Worm (Caenorhabditis elegans) whole organism, mixed stage, embryonic: Measurements from ENCODE around the gene bus-5.

ENCODE experiments used
- M03D4.4 ChIP-seq: sonication (generic microtip); optimal IDR thresholded peaks from 2 replicates; lab custom pipeline; 2017; ENCODE audit warnings: mild to moderate bottlenecking, missing genetic modification characterization, missing compliant biosample characterization
- bed-3 ChIP-seq: fragments of 200-800 bp; sonication (Bioruptor generic); optimal IDR thresholded peaks from 3 replicates; lab custom pipeline; 2018; ENCODE audit warnings: mild to moderate bottlenecking, missing genetic modification characterization, moderate library complexity, missing compliant biosample characterization
- blmp-1 ChIP-seq: fragments of 150-350 bp; optimal IDR thresholded peaks from 2 replicates; lab custom pipeline; 2014; ENCODE audit warnings: missing biosample characterization, missing genetic modification characterization
- ceh-39 ChIP-seq: fragments of 150-350 bp; optimal IDR thresholded peaks from 2 replicates; lab custom pipeline; 2014; ENCODE audit warnings: missing biosample characterization, missing genetic modification characterization
- ceh-43 ChIP-seq: fragments of 200-800 bp; sonication (Bioruptor generic); optimal IDR thresholded peaks from 2 replicates; lab custom pipeline; 2018; ENCODE audit warnings: mild to moderate bottlenecking, missing genetic modification characterization, moderate library complexity, missing compliant biosample characterization
- ces-1 ChIP-seq: fragments of 150-350 bp; optimal IDR thresholded peaks from 2 replicates; lab custom pipeline; 2014; ENCODE audit warnings: missing biosample characterization, missing genetic modification reagents, missing genetic modification characterization
- cnd-1 ChIP-seq: fragments of 200-800 bp; sonication (Bioruptor generic); optimal IDR thresholded peaks from 2 replicates; lab custom pipeline; 2018; ENCODE audit warnings: mild to moderate bottlenecking, missing genetic modification characterization, missing compliant biosample characterization
- elt-1 ChIP-seq: sonication (generic microtip); optimal IDR thresholded peaks from 2 replicates; lab custom pipeline; 2017; ENCODE audit warnings: missing genetic modification characterization, mild to moderate bottlenecking, missing compliant biosample characterization, antibody characterized with exemption, moderate library complexity, borderline replicate concordance; ENCODE audit not compliant: insufficient read depth
- elt-3 ChIP-seq: fragments of 150-350 bp; optimal IDR thresholded peaks from 2 replicates; lab custom pipeline; 2014; ENCODE audit warnings: missing biosample characterization, missing genetic modification characterization
- flh-1 ChIP-seq: fragments of 200-800 bp; sonication (Bioruptor generic); optimal IDR thresholded peaks from 2 replicates; lab custom pipeline; 2018; ENCODE audit warnings: mild to moderate bottlenecking, missing genetic modification characterization, moderate library complexity, missing compliant biosample characterization
- ham-2 ChIP-seq: fragments of 200-800 bp; sonication (Bioruptor generic); optimal IDR thresholded peaks from 2 replicates; lab custom pipeline; 2018; ENCODE audit warnings: mild to moderate bottlenecking, missing genetic modification characterization, missing compliant biosample characterization
- hlh-1 ChIP-seq: fragments of 150-350 bp; optimal IDR thresholded peaks from 2 replicates; lab custom pipeline; 2014; ENCODE audit warnings: missing biosample characterization, missing genetic modification reagents, missing genetic modification characterization
- lin-13 ChIP-seq: fragments of 150-350 bp; optimal IDR thresholded peaks from 2 replicates; lab custom pipeline; 2014; ENCODE audit warnings: missing biosample characterization, missing genetic modification characterization
- lin-32 ChIP-seq: fragments of 200-800 bp; sonication (Bioruptor generic); optimal IDR thresholded peaks from 2 replicates; lab custom pipeline; 2018; ENCODE audit warnings: mild to moderate bottlenecking, missing genetic modification characterization, missing compliant biosample characterization
- lsy-2 ChIP-seq: fragments of 150-350 bp; optimal IDR thresholded peaks from 2 replicates; lab custom pipeline; 2014; ENCODE audit warnings: missing biosample characterization, missing genetic modification characterization
- mab-5 ChIP-seq: fragments of 150-350 bp; optimal IDR thresholded peaks from 2 replicates; lab custom pipeline; 2014; ENCODE audit warnings: missing biosample characterization, missing genetic modification characterization
- mep-1 ChIP-seq: fragments of 150-350 bp; optimal IDR thresholded peaks from 2 replicates; lab custom pipeline; 2017; ENCODE audit warnings: missing biosample characterization, missing genetic modification reagents, missing genetic modification characterization, inconsistent platforms
- nhr-12 ChIP-seq: fragments of 150-350 bp; optimal IDR thresholded peaks from 2 replicates; lab custom pipeline; 2014; ENCODE audit warnings: missing biosample characterization, missing genetic modification characterization
- nhr-2 ChIP-seq: fragments of 150-350 bp; optimal IDR thresholded peaks from 2 replicates; lab custom pipeline; 2014; ENCODE audit warnings: missing biosample characterization, missing genetic modification characterization
- nhr-237 ChIP-seq: fragments of 150-350 bp; optimal IDR thresholded peaks from 2 replicates; lab custom pipeline; 2014; ENCODE audit warnings: missing biosample characterization, missing genetic modification characterization
- nhr-28 ChIP-seq: fragments of 150-350 bp; optimal IDR thresholded peaks from 2 replicates; lab custom pipeline; 2014; ENCODE audit warnings: missing biosample characterization, missing genetic modification characterization
- nhr-76 ChIP-seq: sonication (generic microtip); optimal IDR thresholded peaks from 2 replicates; lab custom pipeline; 2017; ENCODE audit warnings: missing biosample characterization, missing genetic modification characterization
- pha-4 ChIP-seq: fragments of 150-350 bp; optimal IDR thresholded peaks from 2 replicates; lab custom pipeline; 2018; ENCODE audit warnings: missing biosample characterization, missing genetic modification reagents, missing genetic modification characterization
- snpc-4 ChIP-seq: fragments of 150-350 bp; optimal IDR thresholded peaks from 2 replicates; lab custom pipeline; 2014; ENCODE audit warnings: missing biosample characterization, missing genetic modification characterization
- sptf-1 ChIP-seq: sonication (generic microtip); optimal IDR thresholded peaks from 2 replicates; lab custom pipeline; 2017; ENCODE audit warnings: mild to moderate bottlenecking, missing genetic modification characterization, moderate library complexity, missing compliant biosample characterization
- unc-120 ChIP-seq: sonication (generic microtip); optimal IDR thresholded peaks from 2 replicates; lab custom pipeline; 2017; ENCODE audit warnings: missing genetic modification characterization, missing compliant biosample characterization; ENCODE audit not compliant: poor library complexity, severe bottlenecking
- unc-39 ChIP-seq: fragments of 150-350 bp; optimal IDR thresholded peaks from 2 replicates; lab custom pipeline; 2014; ENCODE audit warnings: missing biosample characterization, missing genetic modification characterization
- zip-8 ChIP-seq: fragments of 150-350 bp; optimal IDR thresholded peaks from 2 replicates; lab custom pipeline; 2014; ENCODE audit warnings: missing biosample characterization, missing genetic modification characterization
- ztf-11 ChIP-seq: fragments of 150-350 bp; optimal IDR thresholded peaks from 2 replicates; lab custom pipeline; 2014; ENCODE audit warnings: missing biosample characterization, missing genetic modification characterization

The bus-5 gene

ce11 chrX:2108182-2108581, 4.7 kb downstream of the bus-5 start:
- TF ChIP-seq lin-13 (tag; lab: Kevin White, UChicago): no peak
- no peak for TF ChIP-seq mep-1 (tag; lab: Kevin White, UChicago)
- TF ChIP-seq hlh-1 (tag; lab: Kevin White, UChicago): no peak
- TF ChIP-seq elt-3 (tag; lab: Kevin White, UChicago): no peak
- TF ChIP-seq unc-120: no peak
- no peak for TF ChIP-seq snpc-4 (tag; lab: Kevin White, UChicago)
- no peak for TF ChIP-seq M03D4.4 (tag; lab: Kevin White, UChicago)
- TF ChIP-seq mab-5 (tag; lab: Kevin White, UChicago): no peak
- TF ChIP-seq nhr-28 (tag; lab: Kevin White, UChicago): no peak
- no peak for TF ChIP-seq ztf-11 (tag; lab: Kevin White, UChicago)
- no peak for TF ChIP-seq cnd-1 (tag; lab: Kevin White, UChicago)
- no peak for TF ChIP-seq elt-1 (tag; lab: Kevin White, UChicago)
- TF ChIP-seq, all 35 proteins: peak for 0

DNA sequence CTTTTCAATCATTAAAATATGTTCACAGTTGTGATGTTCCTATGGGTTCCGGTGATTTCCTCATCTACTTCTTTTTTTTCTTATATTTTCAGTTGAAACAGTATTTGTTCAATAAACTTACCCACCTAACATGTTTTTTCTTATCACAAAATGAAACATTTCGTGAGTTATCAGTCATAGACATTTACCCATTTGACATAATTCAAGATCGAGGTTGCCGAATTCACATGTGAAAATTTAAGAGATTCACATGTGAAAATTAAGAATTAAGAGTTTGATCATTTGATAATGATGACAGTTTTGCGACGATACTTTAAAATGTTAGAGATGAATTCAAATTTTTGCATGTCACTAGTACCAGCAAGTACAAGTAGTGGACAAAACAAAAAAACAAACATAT, 5.5 kb downstream of the bus-5 start:
- TF ChIP-seq nhr-28 (tag; lab: Kevin White, UChicago): no peak
- no peak for TF ChIP-seq elt-1 (tag; lab: Kevin White, UChicago)

DNA sequence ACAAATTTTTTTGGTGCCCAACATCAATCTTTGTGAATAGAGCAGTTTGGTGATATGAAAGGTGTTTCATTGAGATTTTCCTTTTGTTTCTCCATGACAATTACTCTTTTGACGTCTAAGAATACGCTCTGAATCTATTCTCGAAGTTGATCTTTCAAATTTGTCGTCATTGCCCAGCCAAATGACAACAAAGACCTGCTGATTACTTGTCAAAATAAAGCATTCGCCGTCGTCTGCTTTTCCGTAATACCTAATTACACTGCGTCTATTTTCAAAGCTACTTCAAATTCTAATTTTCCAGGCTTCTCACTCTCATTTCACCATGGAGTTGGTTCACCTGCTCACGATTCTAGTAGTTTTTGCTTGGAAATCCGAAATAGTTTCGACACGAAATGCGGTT, 7.6 kb downstream of the bus-5 start, which contains the start of gene F53B1.3:
F53B1.3 (plus strand) TSS at position 301 of the 400 bp plus-strand sequence.
- no peak for TF ChIP-seq bed-3
- TF ChIP-seq ceh-39: no peak
- TF ChIP-seq nhr-28 (tag; lab: Kevin White, UChicago): no peak
- TF ChIP-seq lsy-2 (tag; lab: Kevin White, UChicago): no peak
- no peak for TF ChIP-seq elt-3 (tag; lab: Kevin White, UChicago)
- no peak for TF ChIP-seq mep-1 (tag; lab: Kevin White, UChicago)
- TF ChIP-seq zip-8 (tag; lab: Kevin White, UChicago): no peak
- no peak for TF ChIP-seq ceh-43
- TF ChIP-seq hlh-1 (tag; lab: Kevin White, UChicago): no peak

ce11 chrX:2099002-2099401, 13.9 kb downstream of the bus-5 start:
- TF ChIP-seq ham-2 (GFP tag; lab: Kevin White, UChicago) (no peak), nhr-28 (tag; lab: Kevin White, UChicago) (no peak), lsy-2 (tag; lab: Kevin White, UChicago) (no peak), pha-4 (no peak), blmp-1 (no peak), ztf-11 (tag; lab: Kevin White, UChicago) (no peak), unc-120 (no peak), nhr-12 (tag; lab: Kevin White, UChicago) (no peak), M03D4.4 (tag; lab: Kevin White, UChicago) (no peak), lin-13 (tag; lab: Kevin White, UChicago) (no peak), lin-32 (GFP tag; lab: Kevin White, UChicago) (no peak), nhr-2 (tag; lab: Kevin White, UChicago) (no peak), sptf-1 (tag; lab: Kevin White, UChicago) (no peak)

DNA sequence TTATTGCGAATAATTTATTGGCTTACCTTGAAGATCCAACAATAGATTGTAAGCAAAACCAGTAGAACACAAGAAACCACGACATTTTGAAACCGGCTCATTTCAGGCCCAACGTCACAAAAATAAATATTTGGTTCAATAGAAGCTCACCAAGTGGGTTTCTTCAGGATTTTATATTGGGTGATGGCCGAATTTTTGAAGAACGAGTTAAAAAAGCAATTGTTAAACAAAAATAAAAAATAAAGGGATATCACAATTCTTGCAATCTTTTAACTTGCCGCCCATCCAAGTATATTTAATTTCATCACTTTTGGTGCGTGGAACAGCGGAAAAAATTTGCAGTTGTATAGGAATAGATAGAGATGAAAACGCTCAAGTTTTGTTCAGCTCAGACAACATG, 16.1 kb downstream of the bus-5 start, which contains the start of gene T21D9.2:
T21D9.2 (minus strand) TSS at position 101 of the 400 bp plus-strand sequence.
- TF ChIP-seq ces-1 (no peak), unc-39 (tag; lab: Kevin White, UChicago) (no peak), hlh-1 (tag; lab: Kevin White, UChicago) (no peak), nhr-237 (tag; lab: Kevin White, UChicago) (no peak)

- TF ChIP-seq M03D4.4 (tag; lab: Kevin White, UChicago) (no peak), cnd-1 (tag; lab: Kevin White, UChicago) (no peak), nhr-76 (no peak), lsy-2 (tag; lab: Kevin White, UChicago) (no peak), flh-1 (GFP tag; lab: Kevin White, UChicago) (no peak), hlh-1 (tag; lab: Kevin White, UChicago) (no peak), nhr-2 (tag; lab: Kevin White, UChicago) (no peak), lin-13 (tag; lab: Kevin White, UChicago) (no peak), mab-5 (tag; lab: Kevin White, UChicago) (no peak), ces-1 (no peak), bed-3 (no peak), sptf-1 (tag; lab: Kevin White, UChicago) (no peak)
These were observed 18.8 kb downstream of the bus-5 start for ce11 chrX:2094094-2094493.
